Fruit fly (Drosophila melanogaster) whole organism, embryonic: ENCODE measurements around the gene neur.
A peak's percentile ranks its signal among the peaks of the same experiment; 100 is the strongest.

Experiments used
- Aef1 ChIP-seq: fragments of 200-800 bp; sonication (Bioruptor generic); IDR thresholded peaks from 3 replicates; pipeline ENCODE4 v1.3.6; 2022; ENCODE audit warnings: missing biosample characterization, missing genetic modification characterization
- Atf-2 ChIP-seq: fragments of 200-800 bp; sonication (Bioruptor generic); optimal IDR thresholded peaks from 2 replicates; lab custom pipeline; 2016; ENCODE audit warnings: missing biosample characterization, missing genetic modification characterization
- CG10959 ChIP-seq: fragments of 200-800 bp; sonication (Bioruptor generic); IDR thresholded peaks from 2 replicates; pipeline ENCODE4 v1.3.6; 2022; ENCODE audit warnings: missing biosample characterization, missing genetic modification characterization
- CG10979 ChIP-seq: fragments of 200-800 bp; sonication (Bioruptor generic); optimal IDR thresholded peaks from 2 replicates; lab custom pipeline; 2018; ENCODE audit warnings: missing biosample characterization, mild to moderate bottlenecking, missing genetic modification characterization, moderate library complexity
- CG12071 ChIP-seq: fragments of 200-800 bp; sonication (Bioruptor generic); optimal IDR thresholded peaks from 3 replicates; lab custom pipeline; 2018; ENCODE audit warnings: missing biosample characterization, mild to moderate bottlenecking, missing genetic modification characterization
- CG12219 ChIP-seq: fragments of 200-800 bp; sonication (Bioruptor generic); optimal IDR thresholded peaks from 3 replicates; lab custom pipeline; 2018; ENCODE audit warnings: missing biosample characterization, mild to moderate bottlenecking, missing genetic modification characterization
- CG15011 ChIP-seq: fragments of 200-800 bp; sonication (Bioruptor generic); optimal IDR thresholded peaks from 3 replicates; lab custom pipeline; 2018; ENCODE audit warnings: missing biosample characterization, mild to moderate bottlenecking, missing genetic modification characterization
- CG15269 ChIP-seq: fragments of 200-800 bp; sonication (Bioruptor generic); optimal IDR thresholded peaks from 2 replicates; lab custom pipeline; 2018; ENCODE audit warnings: missing biosample characterization, mild to moderate bottlenecking, missing genetic modification characterization, moderate library complexity
- CG17829 ChIP-seq: fragments of 200-800 bp; optimal IDR thresholded peaks from 2 replicates; lab custom pipeline; 2019; ENCODE audit warnings: missing biosample characterization, mild to moderate bottlenecking, missing genetic modification characterization, moderate library complexity
- CG2889 ChIP-seq: fragments of 200-800 bp; sonication (Bioruptor generic); IDR thresholded peaks from 3 replicates; pipeline ENCODE4 v1.3.6; 2022; ENCODE audit warnings: missing biosample characterization, missing genetic modification characterization
- CG31365 ChIP-seq: fragments of 200-800 bp; sonication (Bioruptor generic); optimal IDR thresholded peaks from 2 replicates; lab custom pipeline; 2018; ENCODE audit warnings: missing biosample characterization, mild to moderate bottlenecking, missing genetic modification characterization
- CG32767 ChIP-seq: fragments of 200-800 bp; sonication (Bioruptor generic); IDR thresholded peaks from 2 replicates; pipeline ENCODE4 v1.3.6; 2022; ENCODE audit warnings: missing biosample characterization, missing genetic modification characterization
- CG34422 ChIP-seq: fragments of 200-800 bp; sonication (Bioruptor generic); IDR thresholded peaks from 3 replicates; pipeline ENCODE4 v1.3.6; 2022; ENCODE audit warnings: missing biosample characterization, missing genetic modification characterization
- CG3838 ChIP-seq: fragments of 200-800 bp; sonication (Bioruptor generic); optimal IDR thresholded peaks from 3 replicates; lab custom pipeline; 2016; ENCODE audit warnings: missing biosample characterization, missing genetic modification characterization
- CG3847 ChIP-seq: fragments of 200-800 bp; sonication (Bioruptor generic); IDR thresholded peaks from 2 replicates; pipeline ENCODE4 v1.3.6; 2022; ENCODE audit warnings: missing biosample characterization, missing genetic modification characterization
- CG3995 ChIP-seq: fragments of 200-800 bp; sonication (Bioruptor generic); optimal IDR thresholded peaks from 3 replicates; lab custom pipeline; 2016; ENCODE audit warnings: missing biosample characterization, missing genetic modification characterization
- CG43689 ChIP-seq: fragments of 200-800 bp; sonication (Bioruptor generic); IDR thresholded peaks from 2 replicates; pipeline ENCODE4 v1.3.6; 2022; ENCODE audit warnings: missing biosample characterization, missing genetic modification characterization
- CG4424 ChIP-seq: fragments of 200-800 bp; sonication (Bioruptor generic); optimal IDR thresholded peaks from 3 replicates; lab custom pipeline; 2016; ENCODE audit warnings: missing biosample characterization, missing genetic modification characterization
- CG5245 ChIP-seq: fragments of 200-800 bp; sonication (Bioruptor generic); optimal IDR thresholded peaks from 3 replicates; lab custom pipeline; 2016; ENCODE audit warnings: missing biosample characterization, missing genetic modification characterization
- CG7372 ChIP-seq: fragments of 200-800 bp; sonication (Bioruptor generic); IDR thresholded peaks from 2 replicates; pipeline ENCODE4 v1.3.6; 2022; ENCODE audit warnings: missing biosample characterization, missing genetic modification characterization
- CG8281 ChIP-seq: fragments of 200-800 bp; sonication (Bioruptor generic); optimal IDR thresholded peaks from 2 replicates; lab custom pipeline; 2018; ENCODE audit warnings: missing biosample characterization, mild to moderate bottlenecking, missing genetic modification characterization, moderate library complexity
- CTCF ChIP-seq: fragments of 200-800 bp; sonication (Bioruptor generic); optimal IDR thresholded peaks from 2 replicates; lab custom pipeline; 2017; ENCODE audit warnings: missing biosample characterization, mild to moderate bottlenecking, missing genetic modification characterization, moderate library complexity
- Camta ChIP-seq: fragments of 200-800 bp; sonication (Bioruptor generic); optimal IDR thresholded peaks from 2 replicates; lab custom pipeline; 2016; ENCODE audit warnings: missing biosample characterization, missing genetic modification characterization
- Dbx ChIP-seq: fragments of 200-800 bp; sonication (Bioruptor generic); IDR thresholded peaks from 3 replicates; pipeline ENCODE4 v1.3.6; 2022; ENCODE audit warnings: missing biosample characterization, missing genetic modification characterization
- Dfd ChIP-seq, 2 experiments: fragments of >200 bp; optimal IDR thresholded peaks; 2 replicates each; lab custom pipeline; 2017; ENCODE audit warnings: missing biosample characterization in 2 of 2, missing genetic modification characterization in 2 of 2
- Doc2 ChIP-seq: fragments of 200-800 bp; sonication (Bioruptor generic); IDR thresholded peaks from 2 replicates; pipeline ENCODE4 v1.3.6; 2022; ENCODE audit warnings: missing biosample characterization, missing genetic modification characterization
- Doc3 ChIP-seq: fragments of 200-800 bp; sonication (Bioruptor generic); IDR thresholded peaks from 3 replicates; pipeline ENCODE4 v1.3.6; 2022; ENCODE audit warnings: missing biosample characterization, missing genetic modification characterization; ENCODE audit not compliant: partially characterized antibody
- H15 ChIP-seq: fragments of 200-800 bp; sonication (Bioruptor generic); IDR thresholded peaks from 3 replicates; pipeline ENCODE4 v1.3.6; 2022; ENCODE audit warnings: missing biosample characterization, missing genetic modification characterization
- HLH54F ChIP-seq: fragments of 200-800 bp; sonication (Bioruptor generic); optimal IDR thresholded peaks from 3 replicates; lab custom pipeline; 2016; ENCODE audit warnings: missing biosample characterization, missing genetic modification characterization
- Mad ChIP-seq: fragments of 200-800 bp; sonication (Bioruptor generic); optimal IDR thresholded peaks from 2 replicates; lab custom pipeline; 2016; ENCODE audit warnings: missing biosample characterization, missing genetic modification characterization
- Mrtf ChIP-seq: fragments of 200-800 bp; sonication (Bioruptor generic); IDR thresholded peaks from 3 replicates; pipeline ENCODE4 v1.3.6; 2022; ENCODE audit warnings: missing biosample characterization, missing genetic modification characterization
- Sry-β ChIP-seq: fragments of 200-800 bp; sonication (Bioruptor generic); optimal IDR thresholded peaks from 2 replicates; lab custom pipeline; 2018; ENCODE audit warnings: missing biosample characterization, mild to moderate bottlenecking, missing genetic modification characterization, moderate library complexity
- amos ChIP-seq: fragments of 200-800 bp; sonication (Bioruptor generic); IDR thresholded peaks from 2 replicates; pipeline ENCODE4 v1.3.6; 2022; ENCODE audit warnings: missing biosample characterization, missing genetic modification characterization; ENCODE audit not compliant: partially characterized antibody
- ci ChIP-seq: fragments of 200-800 bp; sonication (Bioruptor generic); IDR thresholded peaks from 3 replicates; pipeline ENCODE4 v1.3.6; 2022; ENCODE audit warnings: missing biosample characterization, missing genetic modification characterization
- dan ChIP-seq: fragments of 200-800 bp; sonication (Bioruptor generic); IDR thresholded peaks from 2 replicates; pipeline ENCODE4 v1.3.6; 2022; ENCODE audit warnings: missing biosample characterization, missing genetic modification characterization
- dm ChIP-seq: fragments of 200-800 bp; sonication (Bioruptor generic); optimal IDR thresholded peaks from 3 replicates; lab custom pipeline; 2016; ENCODE audit warnings: missing biosample characterization, missing genetic modification characterization
- esg ChIP-seq: fragments of 200-800 bp; sonication (Bioruptor generic); conservative IDR thresholded peaks from 2 replicates; pipeline ENCODE4 v1.3.6; 2022; ENCODE audit warnings: missing biosample characterization, missing genetic modification characterization
- fd3F ChIP-seq: fragments of 200-800 bp; sonication (Bioruptor generic); optimal IDR thresholded peaks from 2 replicates; lab custom pipeline; 2018; ENCODE audit warnings: missing biosample characterization, mild to moderate bottlenecking, missing genetic modification characterization, moderate library complexity
- gfzf ChIP-seq: fragments of 200-800 bp; sonication (Bioruptor generic); optimal IDR thresholded peaks from 2 replicates; lab custom pipeline; 2016; ENCODE audit warnings: missing biosample characterization, mild to moderate bottlenecking, missing genetic modification characterization, moderate library complexity
- grn ChIP-seq: fragments of 200-800 bp; sonication (Bioruptor generic); optimal IDR thresholded peaks from 3 replicates; lab custom pipeline; 2017; ENCODE audit warnings: missing biosample characterization, missing genetic modification characterization
- hb ChIP-seq: fragments of 200-800 bp; sonication (Bioruptor generic); IDR thresholded peaks from 3 replicates; pipeline ENCODE4 v1.3.6; 2022; ENCODE audit warnings: missing biosample characterization, missing genetic modification characterization; ENCODE audit not compliant: partially characterized antibody
- insv ChIP-seq, 2 experiments: fragments of 200-800 bp; sonication (Bioruptor generic); optimal IDR thresholded peaks; 3 replicates each; lab custom pipeline; 2016 to 2018; ENCODE audit warnings: missing biosample characterization in 2 of 2, missing genetic modification characterization in 2 of 2
- ken ChIP-seq: fragments of 200-800 bp; sonication (Bioruptor generic); IDR thresholded peaks from 3 replicates; pipeline ENCODE4 v1.3.6; 2022; ENCODE audit warnings: missing biosample characterization, missing genetic modification characterization
- klu ChIP-seq: fragments of 200-800 bp; sonication (Bioruptor generic); IDR thresholded peaks from 2 replicates; pipeline ENCODE4 v1.3.6; 2022; ENCODE audit warnings: missing biosample characterization, missing genetic modification characterization
- luna ChIP-seq: fragments of 200-800 bp; sonication (Bioruptor generic); optimal IDR thresholded peaks from 2 replicates; lab custom pipeline; 2016; ENCODE audit warnings: missing biosample characterization, missing genetic modification characterization
- oc ChIP-seq: fragments of 200-800 bp; sonication (Bioruptor generic); optimal IDR thresholded peaks from 2 replicates; lab custom pipeline; 2018; ENCODE audit warnings: missing biosample characterization, mild to moderate bottlenecking, missing genetic modification characterization, moderate library complexity
- pzg ChIP-seq: fragments of 200-800 bp; sonication (Bioruptor generic); optimal IDR thresholded peaks from 3 replicates; lab custom pipeline; 2018; ENCODE audit warnings: missing biosample characterization, mild to moderate bottlenecking, missing genetic modification characterization, moderate library complexity
- salm ChIP-seq: fragments of 200-800 bp; sonication (Bioruptor generic); optimal IDR thresholded peaks from 2 replicates; lab custom pipeline; 2018; ENCODE audit warnings: missing biosample characterization, mild to moderate bottlenecking, missing genetic modification characterization
- shn ChIP-seq: fragments of 200-800 bp; sonication (Bioruptor generic); optimal IDR thresholded peaks from 3 replicates; lab custom pipeline; 2016; ENCODE audit warnings: missing biosample characterization, missing genetic modification characterization
- sima ChIP-seq: fragments of 200-800 bp; sonication (Bioruptor generic); optimal IDR thresholded peaks from 2 replicates; lab custom pipeline; 2016; ENCODE audit warnings: missing biosample characterization, missing genetic modification characterization
- tx ChIP-seq: fragments of 200-800 bp; sonication (Bioruptor generic); optimal IDR thresholded peaks from 2 replicates; lab custom pipeline; 2016; ENCODE audit warnings: missing biosample characterization, missing genetic modification characterization
- vvl ChIP-seq: fragments of 200-800 bp; sonication (Bioruptor generic); IDR thresholded peaks from 2 replicates; pipeline ENCODE4 v1.3.6; 2022; ENCODE audit warnings: missing biosample characterization, missing genetic modification characterization
- wek ChIP-seq: fragments of 200-800 bp; sonication (Bioruptor generic); optimal IDR thresholded peaks from 3 replicates; lab custom pipeline; 2018; ENCODE audit warnings: missing biosample characterization, mild to moderate bottlenecking, missing genetic modification characterization, moderate library complexity
- yki ChIP-seq: fragments of >200 bp; optimal IDR thresholded peaks from 3 replicates; lab custom pipeline; 2018

Gene neur

DNA sequence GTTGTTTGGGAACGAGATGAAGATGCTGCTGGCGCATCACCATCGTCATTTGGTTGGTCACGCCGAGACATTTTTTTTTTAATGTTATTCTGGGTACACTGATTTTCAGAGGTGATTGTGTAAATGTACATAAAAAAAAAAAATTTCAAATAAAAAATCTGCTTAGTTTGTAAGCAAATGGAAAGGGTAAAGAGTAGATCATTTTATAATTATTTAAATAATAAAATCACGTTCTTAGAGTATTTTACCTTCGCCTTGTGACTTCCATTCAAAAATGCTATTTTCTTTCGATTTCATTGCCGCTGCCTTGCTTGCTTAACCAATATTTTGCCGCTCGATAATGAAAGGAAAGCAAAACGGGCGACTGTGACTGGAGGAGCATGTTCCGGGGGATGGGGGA, 60.5 kb downstream of the neur start (continued):
- TF ChIP-seq fd3F (GFP tag; lab: Kevin White, UChicago) (no peak), CG4424 (GFP tag; lab: Kevin White, UChicago) (peak; percentile 22), CG32767 (GFP tag; lab: Robert Waterston, UW) (no peak), Mrtf (GFP tag; lab: Robert Waterston, UW) (no peak), CG3838 (GFP tag; lab: Kevin White, UChicago) (no peak), Doc2 (GFP tag; lab: Robert Waterston, UW) (no peak), Mad (GFP tag; lab: Kevin White, UChicago) (no peak), Camta (GFP tag; lab: Kevin White, UChicago) (no peak), grn (no peak), shn (GFP tag; lab: Kevin White, UChicago) (no peak), CG43689 (GFP tag; lab: Robert Waterston, UW) (no peak), vvl (GFP tag; lab: Robert Waterston, UW) (peak; percentile 40; the same call in 1 of the 2 replicates), oc (tag; lab: Kevin White, UChicago) (peak; percentile 55), ken (GFP tag; lab: Robert Waterston, UW) (0 out of 3 replicates have a peak, but pooled peaks have one; percentile 61), CTCF (no peak), dan (no peak), HLH54F (GFP tag; lab: Kevin White, UChicago) (no peak), hb (GFP tag; lab: Robert Waterston, UW) (no peak), H15 (GFP tag; lab: Robert Waterston, UW) (peak; percentile 63; the same call in 2 of the 3 replicates), CG3995 (no peak), CG12219 (GFP tag; lab: Kevin White, UChicago) (no peak), Aef1 (no peak), CG7372 (no peak), CG10979 (tag; lab: Kevin White, UChicago) (peak; percentile 67), amos (GFP tag; lab: Robert Waterston, UW) (no peak), tx (no peak), CG3847 (GFP tag; lab: Robert Waterston, UW) (no peak), insv (GFP tag; optimal IDR thresholded peaks at IDR 0.05; lab: Kevin White, UChicago) (no peak), Dbx (no peak), Sry-β (GFP tag; lab: Kevin White, UChicago) (no peak), Doc3 (GFP tag; lab: Robert Waterston, UW) (no peak), CG10959 (no peak), dm (GFP tag; lab: Kevin White, UChicago) (no peak), CG17829 (tag; lab: Kevin White, UChicago) (no peak), CG8281 (tag; lab: Kevin White, UChicago) (no peak), CG5245 (GFP tag; lab: Kevin White, UChicago) (peak; percentile 11), Atf-2 (GFP tag; lab: Kevin White, UChicago) (no peak), esg (0 out of 2 replicates have a peak, but pooled peaks have one; percentile 23), CG34422 (GFP tag; lab: Robert Waterston, UW) (peak; percentile 30; the same call in 1 of the 3 replicates), wek (GFP tag; lab: Kevin White, UChicago) (no peak), CG31365 (tag; lab: Kevin White, UChicago) (no peak), CG2889 (GFP tag; lab: Robert Waterston, UW) (no peak), pzg (GFP tag; lab: Kevin White, UChicago) (no peak), klu (GFP tag; lab: Robert Waterston, UW) (no peak), sima (GFP tag; lab: Kevin White, UChicago) (no peak), Dfd (GFP tag; optimal IDR thresholded peaks at IDR 0.05; lab: Kevin White, UChicago) (no peak), gfzf (GFP tag; lab: Kevin White, UChicago) (no peak), luna (GFP tag; lab: Kevin White, UChicago) (no peak), CG15011 (GFP tag; lab: Kevin White, UChicago) (no peak), CG12071 (no peak), yki (lab: Kevin White, UChicago) (no peak), ci (peak; percentile 80; the same call in 2 of the 3 replicates), CG15269 (tag; lab: Kevin White, UChicago) (peak; percentile 34), salm (tag; lab: Kevin White, UChicago) (no peak)
